Worm (Caenorhabditis elegans) whole organism, L3 larva: Measurements from ENCODE around the gene mrps-9.

Source experiments
- aly-2 ChIP-seq: fragments of 150-350 bp; optimal IDR thresholded peaks from 2 replicates; lab custom pipeline; 2014; ENCODE audit warnings: missing biosample characterization, missing genetic modification characterization
- ceh-28 ChIP-seq: fragments of 150-350 bp; optimal IDR thresholded peaks from 2 replicates; lab custom pipeline; 2014; ENCODE audit warnings: missing biosample characterization, missing genetic modification reagents, missing genetic modification characterization
- ceh-82 ChIP-seq: fragments of 150-350 bp; optimal IDR thresholded peaks from 2 replicates; lab custom pipeline; 2014; ENCODE audit warnings: missing biosample characterization, missing genetic modification characterization
- elt-3 ChIP-seq, 3 experiments: fragments of 150-350 bp in 1 of 3; sonication (generic microtip) in 2 of 3; optimal IDR thresholded peaks; 2 replicates in 2 of 3; 4 replicates in 1 of 3; lab custom pipeline; 2014 to 2017; ENCODE audit warnings: missing biosample characterization in 3 of 3, missing genetic modification characterization in 3 of 3
- fos-1 ChIP-seq: fragments of 150-350 bp; optimal IDR thresholded peaks from 2 replicates; lab custom pipeline; 2014; ENCODE audit warnings: missing biosample characterization, missing genetic modification characterization
- mdl-1 ChIP-seq: fragments of 150-350 bp; optimal IDR thresholded peaks from 2 replicates; lab custom pipeline; 2014; ENCODE audit warnings: missing biosample characterization, missing genetic modification characterization
- nhr-23 ChIP-seq: fragments of 150-350 bp; optimal IDR thresholded peaks from 2 replicates; lab custom pipeline; 2014; ENCODE audit warnings: missing biosample characterization, missing genetic modification reagents, missing genetic modification characterization
- nhr-76 ChIP-seq: fragments of 150-350 bp; sonication (generic microtip); optimal IDR thresholded peaks from 5 replicates; lab custom pipeline; 2014; ENCODE audit warnings: missing biosample characterization, missing genetic modification characterization
- tbx-2 ChIP-seq: sonication (generic microtip); optimal IDR thresholded peaks from 2 replicates; lab custom pipeline; 2016; ENCODE audit warnings: mild to moderate bottlenecking, missing genetic modification characterization, missing compliant biosample characterization
- unc-39 ChIP-seq: sonication (generic microtip); optimal IDR thresholded peaks from 4 replicates; lab custom pipeline; 2017; ENCODE audit warnings: missing biosample characterization, missing genetic modification characterization
- zag-1 ChIP-seq: fragments of 150-350 bp; optimal IDR thresholded peaks from 2 replicates; lab custom pipeline; 2014; ENCODE audit warnings: missing biosample characterization, missing genetic modification characterization
- ztf-11 ChIP-seq: fragments of 150-350 bp; optimal IDR thresholded peaks from 2 replicates; lab custom pipeline; 2014; ENCODE audit warnings: missing biosample characterization, missing genetic modification characterization

- TF ChIP-seq tbx-2 (tag; lab: Kevin White, UChicago) (no peak), nhr-76 (tag; lab: Kevin White, UChicago) (no peak), elt-3 (tag; optimal IDR thresholded peaks at IDR 0.05; lab: Kevin White, UChicago) (no peak), aly-2 (no peak), zag-1 (tag; lab: Kevin White, UChicago) (no peak), fos-1 (tag; lab: Kevin White, UChicago) (no peak), ceh-82 (tag; lab: Kevin White, UChicago) (no peak), mdl-1 (tag; lab: Kevin White, UChicago) (no peak), nhr-23 (tag; lab: Kevin White, UChicago) (no peak), ceh-28 (tag; lab: Kevin White, UChicago) (no peak), unc-39 (tag; lab: Kevin White, UChicago) (no peak), ztf-11 (no peak)
Measured at ce11 chrIII:8240247-8240646, 25.6 kb upstream of the mrps-9 start.
